Fruit fly (Drosophila melanogaster) whole organism, embryonic: ENCODE results near the gene Tyler.

ENCODE experiments used
- Bgb ChIP-seq: fragments of 200-800 bp; sonication (Bioruptor generic); IDR thresholded peaks from 2 replicates; pipeline ENCODE4 v1.3.6; 2022; ENCODE audit warnings: missing biosample characterization, missing genetic modification characterization; ENCODE audit not compliant: partially characterized antibody
- BtbVII ChIP-seq: fragments of 200-800 bp; sonication (Bioruptor generic); optimal IDR thresholded peaks from 3 replicates; lab custom pipeline; 2017; ENCODE audit warnings: missing biosample characterization, mild to moderate bottlenecking, missing genetic modification characterization
- CG10267 ChIP-seq: fragments of 200-800 bp; sonication (Bioruptor generic); optimal IDR thresholded peaks from 2 replicates; lab custom pipeline; 2018; ENCODE audit warnings: missing biosample characterization, mild to moderate bottlenecking, missing genetic modification characterization, moderate library complexity
- CG1233 ChIP-seq: fragments of 200-800 bp; sonication (Bioruptor generic); optimal IDR thresholded peaks from 4 replicates; lab custom pipeline; 2018; ENCODE audit warnings: missing biosample characterization, mild to moderate bottlenecking, missing genetic modification characterization
- CG12659 ChIP-seq: fragments of 200-800 bp; sonication (Bioruptor generic); optimal IDR thresholded peaks from 3 replicates; lab custom pipeline; 2017; ENCODE audit warnings: mild to moderate bottlenecking, missing biosample characterization, missing genetic modification reagents, missing genetic modification characterization
- CG13624 ChIP-seq: fragments of 200-800 bp; sonication (Bioruptor generic); optimal IDR thresholded peaks from 2 replicates; lab custom pipeline; 2016; ENCODE audit warnings: missing biosample characterization, missing genetic modification characterization
- CG14710 ChIP-seq: fragments of 200-800 bp; sonication (Bioruptor generic); optimal IDR thresholded peaks from 3 replicates; lab custom pipeline; 2019; ENCODE audit warnings: missing biosample characterization, mild to moderate bottlenecking, missing genetic modification characterization, moderate library complexity
- CG14860 ChIP-seq: fragments of 200-800 bp; sonication (Bioruptor generic); IDR thresholded peaks from 3 replicates; pipeline ENCODE4 v1.3.6; 2022; ENCODE audit warnings: missing biosample characterization, missing genetic modification characterization; ENCODE audit not compliant: partially characterized antibody
- CG15514 ChIP-seq: fragments of 200-800 bp; sonication (Bioruptor generic); optimal IDR thresholded peaks from 3 replicates; lab custom pipeline; 2017; ENCODE audit warnings: missing biosample characterization, missing genetic modification characterization, mild to moderate bottlenecking, moderate library complexity, missing genetic modification reagents
- CG15601 ChIP-seq: fragments of 200-800 bp; sonication (Bioruptor generic); optimal IDR thresholded peaks from 3 replicates; lab custom pipeline; 2019; ENCODE audit warnings: missing biosample characterization, mild to moderate bottlenecking, missing genetic modification characterization, moderate library complexity
- CG2116 ChIP-seq: fragments of 200-800 bp; sonication (Bioruptor generic); optimal IDR thresholded peaks from 3 replicates; lab custom pipeline; 2018; ENCODE audit warnings: missing biosample characterization, mild to moderate bottlenecking, missing genetic modification characterization
- CG33213 ChIP-seq: fragments of 200-800 bp; sonication (Bioruptor generic); optimal IDR thresholded peaks from 3 replicates; lab custom pipeline; 2016; ENCODE audit warnings: missing biosample characterization, missing genetic modification characterization
- CG4617 ChIP-seq: fragments of 200-800 bp; sonication (Bioruptor generic); optimal IDR thresholded peaks from 3 replicates; lab custom pipeline; 2016; ENCODE audit warnings: missing biosample characterization, missing genetic modification characterization, borderline replicate concordance
- CG4707 ChIP-seq: fragments of 200-800 bp; sonication (Bioruptor generic); optimal IDR thresholded peaks from 2 replicates; lab custom pipeline; 2018; ENCODE audit warnings: missing biosample characterization, mild to moderate bottlenecking, missing genetic modification characterization, moderate library complexity
- CG5180 ChIP-seq: fragments of 200-800 bp; sonication (Bioruptor generic); optimal IDR thresholded peaks from 3 replicates; lab custom pipeline; 2017; ENCODE audit warnings: missing biosample characterization, missing genetic modification characterization, mild to moderate bottlenecking, moderate library complexity, missing genetic modification reagents
- CG6791 ChIP-seq: fragments of 200-800 bp; sonication (Bioruptor generic); IDR thresholded peaks from 3 replicates; pipeline ENCODE4 v1.3.6; 2022; ENCODE audit warnings: missing biosample characterization, missing genetic modification characterization; ENCODE audit not compliant: partially characterized antibody
- CG7963 ChIP-seq: fragments of 200-800 bp; sonication (Bioruptor generic); IDR thresholded peaks from 3 replicates; pipeline ENCODE4 v1.3.6; 2022; ENCODE audit warnings: missing biosample characterization, missing genetic modification characterization; ENCODE audit not compliant: partially characterized antibody
- CG9437 ChIP-seq: fragments of 200-800 bp; sonication (Bioruptor generic); optimal IDR thresholded peaks from 2 replicates; lab custom pipeline; 2018; ENCODE audit warnings: missing biosample characterization, mild to moderate bottlenecking, missing genetic modification characterization
- CG9876 ChIP-seq: fragments of 200-800 bp; sonication (Bioruptor generic); optimal IDR thresholded peaks from 2 replicates; lab custom pipeline; 2016; ENCODE audit warnings: missing biosample characterization, missing genetic modification characterization
- CoRest ChIP-seq: fragments of 200-800 bp; sonication (Bioruptor generic); optimal IDR thresholded peaks from 3 replicates; lab custom pipeline; 2018; ENCODE audit warnings: missing biosample characterization, mild to moderate bottlenecking, missing genetic modification characterization, moderate library complexity
- Dp ChIP-seq: fragments of 200-800 bp; sonication (Bioruptor generic); optimal IDR thresholded peaks from 2 replicates; lab custom pipeline; 2018; ENCODE audit warnings: missing biosample characterization, mild to moderate bottlenecking, missing genetic modification characterization, moderate library complexity
- E2f2 ChIP-seq: fragments of 200-800 bp; sonication (Bioruptor generic); IDR thresholded peaks from 2 replicates; pipeline ENCODE4 v1.3.6; 2022; ENCODE audit warnings: missing biosample characterization, missing genetic modification characterization
- Ets97D ChIP-seq: fragments of 200-800 bp; sonication (Bioruptor generic); optimal IDR thresholded peaks from 3 replicates; lab custom pipeline; 2016; ENCODE audit warnings: missing biosample characterization, missing genetic modification characterization
- Fer3 ChIP-seq: fragments of 200-800 bp; sonication (Bioruptor generic); optimal IDR thresholded peaks from 2 replicates; lab custom pipeline; 2018; ENCODE audit warnings: missing biosample characterization, mild to moderate bottlenecking, missing genetic modification characterization, moderate library complexity
- Max ChIP-seq: fragments of 200-800 bp; sonication (Bioruptor generic); optimal IDR thresholded peaks from 2 replicates; lab custom pipeline; 2016; ENCODE audit warnings: missing biosample characterization, mild to moderate bottlenecking, missing genetic modification characterization
- Meics ChIP-seq: fragments of 200-800 bp; sonication (Bioruptor generic); optimal IDR thresholded peaks from 2 replicates; lab custom pipeline; 2017; ENCODE audit warnings: missing biosample characterization, mild to moderate bottlenecking, missing genetic modification characterization
- Pdp1 ChIP-seq, 2 experiments: fragments of 200-800 bp; sonication (Bioruptor generic); optimal IDR thresholded peaks; 3 replicates each; lab custom pipeline; 2016; ENCODE audit warnings: missing biosample characterization in 2 of 2, missing genetic modification characterization in 2 of 2, mild to moderate bottlenecking in 1 of 2, moderate library complexity in 1 of 2
- Scr ChIP-seq: fragments of 200-800 bp; sonication (Bioruptor generic); IDR thresholded peaks from 2 replicates; pipeline ENCODE4 v1.3.6; 2022; ENCODE audit warnings: missing biosample characterization, missing genetic modification characterization; ENCODE audit not compliant: partially characterized antibody
- amos ChIP-seq: fragments of 200-800 bp; sonication (Bioruptor generic); IDR thresholded peaks from 2 replicates; pipeline ENCODE4 v1.3.6; 2022; ENCODE audit warnings: missing biosample characterization, missing genetic modification characterization; ENCODE audit not compliant: partially characterized antibody
- chif ChIP-seq, 2 experiments: fragments of 200-800 bp; sonication (Bioruptor generic); optimal IDR thresholded peaks; 3 replicates each; lab custom pipeline; 2016; ENCODE audit warnings: missing biosample characterization in 2 of 2, missing genetic modification characterization in 2 of 2
- dpn ChIP-seq, 2 experiments: fragments of 200-800 bp; sonication (Bioruptor generic); optimal IDR thresholded peaks; 3 replicates each; lab custom pipeline; 2016; ENCODE audit warnings: missing biosample characterization in 2 of 2, missing genetic modification characterization in 2 of 2
- gsb-n ChIP-seq: fragments of 200-800 bp; sonication (Bioruptor generic); optimal IDR thresholded peaks from 3 replicates; lab custom pipeline; 2018; ENCODE audit warnings: missing biosample characterization, mild to moderate bottlenecking, missing genetic modification characterization
- inv ChIP-seq: fragments of 200-800 bp; sonication (Bioruptor generic); IDR thresholded peaks from 2 replicates; pipeline ENCODE4 v1.3.6; 2022; ENCODE audit warnings: missing biosample characterization, missing genetic modification characterization; ENCODE audit not compliant: partially characterized antibody
- lilli ChIP-seq: fragments of 200-800 bp; sonication (Bioruptor generic); optimal IDR thresholded peaks from 3 replicates; lab custom pipeline; 2016; ENCODE audit warnings: missing biosample characterization, missing genetic modification characterization
- mld ChIP-seq: fragments of 200-800 bp; sonication (Bioruptor generic); IDR thresholded peaks from 3 replicates; pipeline ENCODE4 v1.3.6; 2022; ENCODE audit warnings: missing biosample characterization, missing genetic modification characterization; ENCODE audit not compliant: partially characterized antibody
- nerfin-2 ChIP-seq: fragments of 200-800 bp; sonication (Bioruptor generic); IDR thresholded peaks from 2 replicates; pipeline ENCODE4 v1.3.6; 2022; ENCODE audit warnings: missing biosample characterization, missing genetic modification characterization; ENCODE audit not compliant: partially characterized antibody
- pfk ChIP-seq: fragments of 200-800 bp; sonication (Bioruptor generic); optimal IDR thresholded peaks from 2 replicates; lab custom pipeline; 2018; ENCODE audit warnings: missing biosample characterization, mild to moderate bottlenecking, missing genetic modification characterization, moderate library complexity
- row ChIP-seq: fragments of 200-800 bp; sonication (Bioruptor generic); IDR thresholded peaks from 3 replicates; pipeline ENCODE4 v1.3.6; 2022; ENCODE audit warnings: missing biosample characterization, missing genetic modification characterization
- scrt ChIP-seq: fragments of 200-800 bp; sonication (Bioruptor generic); optimal IDR thresholded peaks from 2 replicates; lab custom pipeline; 2018; ENCODE audit warnings: missing biosample characterization, mild to moderate bottlenecking, missing genetic modification characterization, moderate library complexity
- sna ChIP-seq: fragments of 200-800 bp; sonication (Bioruptor generic); IDR thresholded peaks from 2 replicates; pipeline ENCODE4 v1.3.6; 2022; ENCODE audit warnings: missing biosample characterization, missing genetic modification characterization; ENCODE audit not compliant: partially characterized antibody
- so ChIP-seq: fragments of 200-800 bp; sonication (Bioruptor generic); IDR thresholded peaks from 3 replicates; pipeline ENCODE4 v1.3.6; 2022; ENCODE audit warnings: missing biosample characterization, missing genetic modification characterization
- tup ChIP-seq: fragments of 200-800 bp; sonication (Bioruptor generic); optimal IDR thresholded peaks from 2 replicates; lab custom pipeline; 2016; ENCODE audit warnings: missing biosample characterization, mild to moderate bottlenecking, missing genetic modification characterization, moderate library complexity
- unc-4 ChIP-seq: fragments of 200-800 bp; sonication (Bioruptor generic); IDR thresholded peaks from 2 replicates; pipeline ENCODE4 v1.3.6; 2022; ENCODE audit warnings: missing biosample characterization, missing genetic modification characterization; ENCODE audit not compliant: partially characterized antibody
- zen2 ChIP-seq: fragments of 200-800 bp; sonication (Bioruptor generic); IDR thresholded peaks from 3 replicates; pipeline ENCODE4 v1.3.6; 2022; ENCODE audit warnings: missing biosample characterization, missing genetic modification characterization; ENCODE audit not compliant: partially characterized antibody

The Tyler gene

dm6 chrX:19579648-19580301 lies 31.6 kb upstream of the Tyler start, which contains the start of gene Tao (continued):
- TF ChIP-seq pfk (GFP tag; lab: Kevin White, UChicago) (no peak), inv (peak; percentile 87), scrt (GFP tag; lab: Kevin White, UChicago) (no peak), CG33213 (GFP tag; lab: Kevin White, UChicago) (peak; percentile 17), CG14860 (GFP tag; lab: Robert Waterston, UW) (peak; percentile 88; the same call in 2 of the 3 replicates), CG7963 (GFP tag; lab: Robert Waterston, UW) (peak; percentile 57), Fer3 (tag; lab: Kevin White, UChicago) (no peak), mld (GFP tag; lab: Robert Waterston, UW) (peak; percentile 54; the same call in 1 of the 3 replicates), chif (GFP tag; optimal IDR thresholded peaks at IDR 0.05; lab: Kevin White, UChicago) (no peak), CG14710 (tag; lab: Kevin White, UChicago) (peak; percentile 58), CG15601 (tag; lab: Kevin White, UChicago) (peak; percentile 3), amos (GFP tag; lab: Robert Waterston, UW) (peak; percentile 79), Max (GFP tag; lab: Kevin White, UChicago) (peak; percentile 21), lilli (no peak), Ets97D (GFP tag; lab: Kevin White, UChicago) (peak; percentile 82), Meics (GFP tag; lab: Kevin White, UChicago) (peak; percentile 2), Bgb (GFP tag; lab: Robert Waterston, UW) (peak; percentile 77), so (no peak), CG13624 (GFP tag; lab: Kevin White, UChicago) (no peak), CG5180 (GFP tag; lab: Kevin White, UChicago) (no peak), CG9876 (GFP tag; lab: Kevin White, UChicago) (no peak), CG12659 (GFP tag; lab: Kevin White, UChicago) (peak; percentile 12), sna (GFP tag; lab: Robert Waterston, UW) (peak; percentile 88), zen2 (GFP tag; lab: Robert Waterston, UW) (peak; percentile 74; the same call in 2 of the 3 replicates), tup (GFP tag; lab: Kevin White, UChicago) (no peak), dpn (GFP tag; optimal IDR thresholded peaks at IDR 0.05; lab: Kevin White, UChicago) (no peak), CG2116 (GFP tag; lab: Kevin White, UChicago) (peak; percentile 82), CG15514 (peak; percentile 37), CG4617 (GFP tag; lab: Kevin White, UChicago) (peak; percentile 40), CG10267 (tag; lab: Kevin White, UChicago) (peak; percentile 37), CG4707 (GFP tag; lab: Kevin White, UChicago) (no peak), E2f2 (GFP tag; lab: Robert Waterston, UW) (peak; percentile 80), Scr (GFP tag; lab: Robert Waterston, UW) (peak; percentile 91), gsb-n (peak; percentile 84), nerfin-2 (GFP tag; lab: Robert Waterston, UW) (peak; percentile 68), BtbVII (GFP tag; lab: Kevin White, UChicago) (no peak), CG9437 (GFP tag; lab: Kevin White, UChicago) (peak; percentile 21), Dp (GFP tag; lab: Kevin White, UChicago) (peak; percentile 72), row (GFP tag; lab: Robert Waterston, UW) (peak; percentile 41; the same call in 2 of the 3 replicates), CG1233 (GFP tag; lab: Kevin White, UChicago) (no peak), CoRest (tag; lab: Kevin White, UChicago) (peak; percentile 15), unc-4 (peak; percentile 81), CG6791 (GFP tag; lab: Robert Waterston, UW) (peak; percentile 80), Pdp1 (GFP tag; optimal IDR thresholded peaks at IDR 0.05; lab: Kevin White, UChicago) (peak in 1 of 2 experiments; percentile 10)
